Worm (Caenorhabditis elegans): ENCODE data around the gene col-33.

DNA sequence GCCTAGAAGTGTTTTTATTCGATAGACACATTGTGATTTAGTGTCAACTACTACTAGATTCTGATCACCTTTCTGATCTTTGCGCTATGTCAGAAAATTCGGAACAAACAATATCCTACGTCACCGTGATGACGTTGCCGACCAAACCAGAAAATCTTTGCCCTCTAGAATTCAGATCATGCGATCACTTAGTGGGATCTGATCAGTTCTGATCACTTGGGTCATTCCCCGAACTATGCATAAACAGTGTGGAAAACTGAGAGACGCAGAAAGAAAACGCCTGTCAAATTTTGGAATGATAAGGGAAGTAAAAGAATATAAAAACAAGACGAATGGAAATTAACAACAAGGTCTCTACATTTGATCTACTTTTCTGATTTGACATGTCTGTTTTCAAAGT lies 31.5 kb downstream of the col-33 start, which contains the start of gene F15E6.3:
- TF ChIP-seq lin-13 (tag; optimal IDR thresholded peaks at IDR 0.05) (no peak), nhr-28 (tag; optimal IDR thresholded peaks at IDR 0.05) (no peak), unc-62 (GFP tag; optimal IDR thresholded peaks at IDR 0.05) (no peak), mab-5 (tag; optimal IDR thresholded peaks at IDR 0.05) (no peak), ces-1 (GFP tag; optimal IDR thresholded peaks at IDR 0.05) (no peak), tbx-8 (GFP tag; optimal IDR thresholded peaks at IDR 0.05) (no peak), sem-2 (GFP tag; optimal IDR thresholded peaks at IDR 0.05) (no peak), pha-4 (tag; optimal IDR thresholded peaks at IDR 0.05) (no peak), mep-1 (tag; optimal IDR thresholded peaks at IDR 0.05) (no peak), nhr-12 (tag; optimal IDR thresholded peaks at IDR 0.05) (no peak), unc-39 (tag; optimal IDR thresholded peaks at IDR 0.05) (no peak), snpc-4 (tag; optimal IDR thresholded peaks at IDR 0.05) (no peak), nhr-76 (tag; optimal IDR thresholded peaks at IDR 0.05) (no peak)
